Worm (Caenorhabditis elegans): ENCODE results near the gene aqp-6.

The aqp-6 gene

DNA sequence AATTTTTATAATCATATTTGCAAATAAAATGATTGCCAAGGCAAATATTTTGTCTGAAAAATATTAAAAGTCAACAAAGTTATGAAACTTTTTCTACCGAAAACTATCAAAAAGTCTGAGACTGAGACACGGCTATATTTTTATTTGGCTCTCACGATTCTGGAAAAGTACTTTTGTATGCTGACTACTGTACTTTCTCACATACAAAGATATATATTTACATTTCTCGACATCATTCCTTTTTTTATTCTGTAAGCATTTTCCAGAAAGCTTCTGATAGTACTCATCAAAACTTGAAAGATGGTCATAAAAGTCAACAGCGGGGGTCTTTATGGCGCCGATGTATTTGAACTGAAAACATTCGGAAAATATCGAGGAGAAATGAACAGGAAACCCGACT is at the start of gene aqp-6:
Gene aqp-6 (plus strand): TSS at position 301 of the 400 bp plus-strand sequence.
- no peak for TF ChIP-seq unc-62 (GFP tag; optimal IDR thresholded peaks at IDR 0.05)

DNA sequence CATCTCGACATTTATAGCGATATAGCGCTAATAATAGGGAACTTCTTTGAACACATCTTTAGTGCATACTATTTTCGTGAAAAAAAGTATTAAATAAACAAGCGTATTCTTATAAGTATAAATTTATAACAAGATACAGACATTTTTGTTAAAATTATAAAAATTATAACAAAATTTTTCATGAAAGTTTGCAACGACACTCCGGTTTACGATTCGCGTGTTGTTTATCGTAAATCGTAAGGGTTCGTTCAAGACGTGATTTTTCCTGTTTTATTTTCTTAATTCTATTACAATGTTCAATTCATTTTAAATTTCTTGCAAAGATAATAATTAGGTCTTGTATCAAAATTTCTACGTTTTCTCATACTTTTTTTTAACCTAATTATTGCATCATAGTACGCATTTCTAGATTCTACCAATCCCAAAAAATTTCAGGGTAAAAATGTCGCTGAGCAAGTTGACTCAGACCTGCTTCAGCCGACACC is 49.5 kb upstream of the aqp-6 start, which contains the start of gene scpl-4:
Gene scpl-4 (plus strand): TSS at position 435 of the 485 bp plus-strand sequence.
- TF ChIP-seq unc-62 (GFP tag; optimal IDR thresholded peaks at IDR 0.05): no peak

DNA sequence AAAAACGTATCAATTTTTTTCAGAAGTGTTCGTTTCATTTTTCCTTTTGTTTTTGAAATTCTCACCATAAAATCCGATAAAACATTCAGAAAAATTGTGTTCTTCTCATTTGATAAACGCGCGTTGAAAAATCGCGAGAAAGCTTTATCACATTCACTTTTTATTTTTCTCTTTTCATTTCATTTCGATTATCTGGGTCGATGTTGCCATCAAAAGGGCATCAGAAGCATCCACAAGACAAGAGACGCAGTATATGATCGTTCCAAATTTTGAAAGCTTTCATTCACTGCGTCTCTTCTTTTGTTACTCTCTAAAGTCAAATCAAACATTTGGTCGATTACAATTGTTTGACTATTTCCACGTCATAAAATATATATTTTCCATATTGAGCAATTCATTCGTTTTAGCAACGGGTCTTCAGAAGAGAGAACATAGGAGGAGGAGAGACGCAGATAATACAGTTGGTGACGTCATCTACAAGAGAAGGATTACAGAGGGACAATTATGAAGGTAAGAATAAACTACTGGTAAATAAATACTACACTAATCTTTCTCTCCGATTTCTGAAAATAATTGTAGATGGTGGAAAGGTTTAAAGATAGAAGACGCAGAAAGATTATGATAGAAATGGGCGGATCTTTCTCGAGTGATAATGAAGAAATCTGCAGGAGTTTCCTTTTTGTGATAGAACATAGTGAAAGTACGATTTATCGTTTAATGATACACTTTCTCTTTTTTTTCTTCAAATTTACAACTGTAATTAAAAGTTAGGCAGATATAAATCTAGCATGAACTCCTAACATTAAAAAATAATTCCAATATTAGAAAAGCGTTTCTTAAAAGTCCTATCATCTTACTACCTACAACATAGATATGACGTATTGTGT is 46.0 kb upstream of the aqp-6 start, which contains the start of gene H27A22.1:
Gene H27A22.1 (plus strand): TSS at position 505 of the 887 bp plus-strand sequence.
- TF ChIP-seq unc-62 (GFP tag; optimal IDR thresholded peaks at IDR 0.05): no peak

DNA sequence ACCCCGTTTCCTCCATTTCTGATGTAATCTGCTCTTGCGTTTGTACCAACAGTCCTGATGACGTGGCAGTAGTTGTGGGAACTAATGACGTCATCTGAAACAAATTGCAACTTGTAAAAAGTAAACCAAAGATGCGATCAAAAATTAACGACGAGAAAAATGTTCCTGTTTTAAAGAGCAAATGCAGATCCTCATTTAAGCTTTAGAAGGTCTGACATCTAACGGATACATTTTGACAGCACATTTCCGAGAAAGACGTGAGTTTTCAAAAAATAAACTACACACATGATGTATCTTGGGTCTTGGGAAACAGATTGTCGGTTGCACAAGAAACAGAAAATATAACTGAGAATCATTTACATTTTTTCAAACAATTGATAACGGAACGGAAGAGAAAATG is 32.8 kb upstream of the aqp-6 start, which contains the start of gene H09F14.1:
Gene H09F14.1 (minus strand): TSS at position 101 of the 400 bp plus-strand sequence.
- no peak for TF ChIP-seq unc-62 (GFP tag; optimal IDR thresholded peaks at IDR 0.05)

DNA sequence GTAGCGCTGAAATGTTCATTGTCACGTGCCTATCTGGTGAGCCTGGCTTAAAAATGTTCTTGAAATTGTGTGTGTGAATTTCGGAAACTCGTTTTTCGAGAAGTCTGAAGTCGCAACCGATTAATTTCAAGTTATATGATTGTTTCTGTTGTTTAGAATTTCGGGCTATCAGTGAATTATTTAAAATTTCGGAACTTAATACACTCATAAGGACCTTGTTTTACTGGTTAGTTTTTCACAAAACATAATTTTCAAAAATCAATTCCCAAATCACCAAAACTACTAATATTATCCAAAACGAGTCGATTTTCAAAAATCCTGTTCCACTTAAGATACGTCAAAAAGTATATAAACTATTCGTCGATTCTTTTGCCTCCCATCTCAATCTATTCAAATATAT is 17.7 kb upstream of the aqp-6 start:
- no peak for TF ChIP-seq unc-62 (GFP tag; optimal IDR thresholded peaks at IDR 0.05)

DNA sequence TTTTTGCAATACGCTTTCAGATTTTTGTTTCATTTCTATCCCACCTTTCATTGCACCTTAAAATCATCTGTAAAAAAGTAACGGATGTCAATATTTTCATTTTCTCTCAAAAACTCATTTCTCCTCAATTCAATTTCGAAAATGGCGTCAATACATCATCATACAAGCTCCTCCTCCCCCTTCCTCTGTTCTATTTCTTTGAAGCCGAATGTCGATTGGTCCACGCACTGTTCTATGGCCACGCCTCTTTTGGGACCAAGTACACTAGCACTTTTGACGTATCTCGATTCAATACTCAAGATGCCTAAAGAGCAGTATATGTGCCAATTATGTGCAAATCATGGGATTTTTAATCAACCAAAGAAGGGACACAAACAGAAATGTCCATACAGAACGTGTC is 15.5 kb upstream of the aqp-6 start, which contains the start of gene mab-23:
Gene mab-23 (plus strand): TSS at position 301 of the 400 bp plus-strand sequence.
- TF ChIP-seq unc-62 (GFP tag; optimal IDR thresholded peaks at IDR 0.05): no peak

DNA sequence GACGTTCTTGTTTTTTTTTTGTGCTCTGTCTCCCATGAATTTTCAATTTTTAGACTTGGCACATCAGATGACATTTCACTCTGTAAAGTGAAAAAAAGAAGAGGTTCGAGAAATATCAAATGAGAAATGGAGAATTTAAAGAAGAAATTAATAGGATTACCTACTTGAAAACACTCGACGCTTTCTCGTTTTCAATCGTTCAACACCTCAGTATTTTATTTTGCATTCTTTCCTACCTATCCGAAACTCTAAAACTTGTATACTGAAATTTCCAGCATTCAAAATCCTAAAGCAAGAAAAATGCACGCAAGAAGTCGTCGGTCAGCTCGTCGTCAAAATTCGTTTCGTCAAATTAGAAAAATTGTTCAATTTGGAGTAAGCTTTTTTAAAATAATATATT is 12.5 kb upstream of the aqp-6 start, which contains the start of gene kvs-2:
Gene kvs-2 (plus strand): TSS at position 301 of the 400 bp plus-strand sequence.
- TF ChIP-seq unc-62 (GFP tag; optimal IDR thresholded peaks at IDR 0.05): no peak

DNA sequence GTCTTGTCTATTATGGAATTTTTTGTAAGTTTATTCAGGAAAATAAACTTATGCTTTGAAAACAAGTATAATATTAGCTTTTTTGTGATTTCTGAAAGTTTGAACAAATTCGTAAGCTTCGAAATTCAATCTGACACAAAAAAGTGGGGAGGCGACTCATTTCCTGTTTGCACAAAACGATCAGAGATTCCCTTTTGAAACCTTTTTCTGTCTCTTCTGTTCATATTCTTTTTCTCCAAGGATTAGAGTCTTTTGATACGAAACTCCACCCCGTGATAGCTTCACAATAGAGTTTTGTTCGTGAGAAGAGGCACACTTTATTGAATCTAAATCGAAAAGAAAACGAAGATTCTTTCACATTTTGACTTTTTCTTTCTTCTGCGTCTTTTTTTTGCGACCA is 7.3 kb upstream of the aqp-6 start:
- no peak for TF ChIP-seq unc-62 (GFP tag; optimal IDR thresholded peaks at IDR 0.05)

DNA sequence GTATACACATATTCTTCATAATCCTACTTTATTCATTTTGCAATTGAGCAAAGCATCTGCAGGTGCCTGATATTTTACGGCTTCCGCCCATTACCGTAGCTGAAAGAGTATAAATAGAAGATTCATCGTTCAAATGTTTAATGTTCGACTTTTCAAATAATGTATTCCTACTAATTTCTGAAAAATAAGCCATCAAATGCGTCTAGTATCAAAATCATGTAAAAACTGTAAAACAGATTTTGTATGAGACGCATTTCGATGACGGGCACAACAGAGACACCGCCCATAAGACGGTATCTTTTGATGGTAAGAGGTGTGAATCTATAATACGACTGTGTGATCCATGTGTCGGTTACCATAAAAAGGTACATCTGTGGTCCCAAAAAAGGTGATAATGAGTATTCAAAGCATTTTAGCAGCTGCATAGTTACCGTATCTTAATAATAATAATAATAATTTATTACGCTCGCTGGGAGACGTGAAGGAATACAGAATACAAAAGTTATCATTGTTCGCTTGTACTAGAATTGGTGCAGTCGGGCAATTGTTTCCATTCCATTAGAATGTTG is 1.1 kb upstream of the aqp-6 start, which contains the start of the genes C32C4.3 and C32C4.16:
Gene C32C4.3 (minus strand): TSS at position 101 of the 569 bp plus-strand sequence.
Gene C32C4.16 (plus strand): TSS at position 519 of the 569 bp plus-strand sequence.
- TF ChIP-seq unc-62 (GFP tag; optimal IDR thresholded peaks at IDR 0.05): no peak

DNA sequence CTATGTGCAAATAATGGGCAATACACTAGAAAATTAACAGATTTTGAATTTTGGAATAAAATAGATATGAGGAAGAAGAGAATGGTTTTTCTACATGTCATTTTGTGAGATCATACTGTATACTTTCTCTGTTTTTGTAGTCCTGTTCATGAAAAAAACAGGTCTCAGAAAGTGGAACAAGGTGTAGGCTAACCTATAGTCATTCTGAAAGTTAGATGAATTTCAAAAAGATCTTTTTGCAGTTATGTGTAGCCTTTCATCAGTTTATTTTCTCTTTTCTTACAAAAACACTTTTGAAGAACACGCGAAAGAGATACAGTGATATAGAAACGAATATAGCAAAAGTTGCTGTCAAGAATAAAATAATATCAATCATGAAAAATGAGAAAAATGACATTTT is 5.9 kb downstream of the aqp-6 start, which contains the start of gene ugt-35:
Gene ugt-35 (minus strand): TSS at position 101 of the 400 bp plus-strand sequence.
- TF ChIP-seq unc-62 (GFP tag; optimal IDR thresholded peaks at IDR 0.05): no peak

DNA sequence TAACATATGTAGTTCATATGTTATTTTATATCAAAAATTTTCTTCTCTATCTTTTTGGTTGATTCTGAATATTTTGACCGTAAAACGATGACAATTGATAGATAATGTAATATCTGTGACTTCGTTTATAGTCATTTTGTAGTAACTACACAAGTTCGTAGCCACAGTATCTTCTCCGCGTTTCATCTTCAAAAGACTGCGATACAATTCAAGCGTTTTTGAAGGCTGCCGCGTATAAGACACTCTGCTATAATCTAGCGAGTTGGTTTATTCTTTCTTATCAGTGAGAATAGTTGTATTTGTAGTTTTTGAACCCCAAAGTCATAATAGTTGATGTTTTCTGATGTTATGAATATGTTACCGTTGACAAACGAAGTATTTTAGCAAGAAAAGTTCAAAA is 8.7 kb downstream of the aqp-6 start, which contains the start of gene ugt-34:
Gene ugt-34 (minus strand): TSS at position 21 of the 400 bp plus-strand sequence.
- TF ChIP-seq unc-62 (GFP tag; optimal IDR thresholded peaks at IDR 0.05): no peak

DNA sequence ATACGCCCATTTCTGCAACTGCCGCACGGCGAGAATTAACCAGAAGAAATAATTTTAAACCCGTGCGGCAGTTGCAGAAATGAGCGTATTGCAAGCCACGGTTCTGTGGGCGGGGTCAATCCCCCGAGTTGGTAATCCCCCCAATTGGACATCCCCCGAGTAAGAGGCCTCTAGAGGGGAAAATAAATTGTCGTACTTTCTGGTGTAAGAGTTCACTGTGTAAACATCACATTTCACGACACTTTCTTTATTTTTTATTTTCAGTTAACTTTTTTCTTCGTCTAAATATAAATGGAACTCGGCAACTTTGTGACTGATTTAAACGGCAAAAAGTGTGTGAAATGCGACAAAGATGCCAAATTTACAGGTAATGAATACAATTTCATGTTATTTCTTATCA is 9.7 kb downstream of the aqp-6 start, which contains the start of gene tut-2:
Gene tut-2 (plus strand): TSS at position 277 of the 400 bp plus-strand sequence.
- no peak for TF ChIP-seq unc-62 (GFP tag; optimal IDR thresholded peaks at IDR 0.05)

DNA sequence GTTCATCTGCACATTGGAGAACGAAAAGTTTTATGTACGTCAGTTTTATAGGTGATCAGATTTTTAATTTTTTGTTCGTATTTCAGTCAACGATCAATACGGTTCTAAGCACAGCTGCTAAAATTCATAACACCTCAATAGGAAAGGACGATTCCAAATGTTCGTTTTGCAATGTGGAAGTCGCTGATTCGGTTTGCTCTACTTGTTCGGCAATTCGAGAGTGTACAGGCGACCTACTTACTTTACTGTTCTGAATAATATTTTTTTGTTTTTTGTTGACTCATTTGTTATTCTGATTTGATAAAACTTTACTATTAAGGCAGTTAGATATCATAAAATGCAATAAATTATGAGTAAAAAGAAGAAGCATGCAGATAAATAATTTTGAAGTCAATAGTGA is 11.1 kb downstream of the aqp-6 start:
- TF ChIP-seq unc-62 (GFP tag; optimal IDR thresholded peaks at IDR 0.05): no peak

DNA sequence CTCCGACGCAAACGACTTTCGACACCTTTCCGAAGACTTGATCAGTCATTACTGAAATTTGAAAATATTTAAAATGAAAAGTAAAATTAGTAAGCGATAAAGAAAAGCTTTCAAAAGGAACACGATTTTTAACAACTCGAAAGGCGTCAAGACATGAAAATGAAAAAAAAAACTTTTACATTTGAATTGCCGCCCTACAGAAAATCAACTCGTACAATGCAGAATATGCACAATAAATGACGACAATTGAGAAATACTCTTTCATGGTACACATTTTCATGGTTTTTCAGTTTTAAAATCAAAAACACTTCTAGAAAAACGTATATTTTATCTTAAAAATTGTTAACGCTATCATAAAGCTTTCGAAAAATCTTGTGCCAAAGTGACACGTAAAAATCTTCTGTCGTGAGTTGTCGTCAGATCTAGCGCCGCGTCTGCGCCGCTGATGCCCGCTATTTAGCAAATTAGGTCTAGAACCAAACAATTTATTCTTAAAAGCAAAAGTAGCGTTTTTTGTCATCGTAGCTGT is 13.2 kb downstream of the aqp-6 start, which contains the start of gene sqv-4:
Gene sqv-4 (minus strand): TSS at position 51 of the 529 bp plus-strand sequence.
- no peak for TF ChIP-seq unc-62 (GFP tag; optimal IDR thresholded peaks at IDR 0.05)

DNA sequence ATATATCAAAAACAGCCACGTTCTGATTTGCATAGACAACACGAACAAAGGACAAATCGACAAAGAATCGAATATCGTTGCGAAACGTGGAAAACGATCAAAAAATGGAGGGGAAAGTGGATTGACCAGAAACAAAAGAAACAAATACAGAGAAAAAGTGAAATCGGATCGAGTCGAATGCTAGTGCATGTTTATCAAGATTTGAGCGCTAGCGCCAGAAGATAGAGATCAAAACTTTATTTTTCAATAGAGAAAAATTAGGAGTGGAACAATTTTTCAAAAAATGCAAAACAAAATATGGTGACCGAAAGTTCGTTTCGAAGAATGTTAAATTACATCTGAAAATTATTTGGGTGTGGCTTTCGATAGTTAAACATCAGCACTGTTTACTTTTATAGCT is 13.8 kb downstream of the aqp-6 start:
- no peak for TF ChIP-seq unc-62 (GFP tag; optimal IDR thresholded peaks at IDR 0.05)

DNA sequence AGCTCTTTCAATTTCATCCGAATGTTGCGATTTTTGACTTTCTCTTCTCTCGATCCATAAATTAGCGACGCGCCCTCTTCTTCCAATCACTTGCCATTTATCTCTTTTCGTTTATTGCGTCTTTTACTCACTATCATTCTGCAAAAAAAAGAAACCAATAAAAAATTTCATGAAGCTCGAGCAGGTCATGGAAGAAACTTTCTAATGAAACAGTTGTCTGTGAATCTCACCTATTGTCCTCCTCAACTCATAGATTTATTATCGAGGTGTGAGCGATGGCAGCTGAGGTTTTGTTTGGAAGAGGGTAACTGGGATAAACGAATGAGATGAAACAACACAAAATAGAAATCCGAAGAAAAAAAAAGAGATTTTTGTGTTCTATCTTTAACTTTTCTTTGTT is 16.0 kb downstream of the aqp-6 start:
- TF ChIP-seq unc-62 (GFP tag; optimal IDR thresholded peaks at IDR 0.05): no peak
